Worm (Caenorhabditis elegans): ENCODE data around the gene inx-5.

The inx-5 gene

DNA sequence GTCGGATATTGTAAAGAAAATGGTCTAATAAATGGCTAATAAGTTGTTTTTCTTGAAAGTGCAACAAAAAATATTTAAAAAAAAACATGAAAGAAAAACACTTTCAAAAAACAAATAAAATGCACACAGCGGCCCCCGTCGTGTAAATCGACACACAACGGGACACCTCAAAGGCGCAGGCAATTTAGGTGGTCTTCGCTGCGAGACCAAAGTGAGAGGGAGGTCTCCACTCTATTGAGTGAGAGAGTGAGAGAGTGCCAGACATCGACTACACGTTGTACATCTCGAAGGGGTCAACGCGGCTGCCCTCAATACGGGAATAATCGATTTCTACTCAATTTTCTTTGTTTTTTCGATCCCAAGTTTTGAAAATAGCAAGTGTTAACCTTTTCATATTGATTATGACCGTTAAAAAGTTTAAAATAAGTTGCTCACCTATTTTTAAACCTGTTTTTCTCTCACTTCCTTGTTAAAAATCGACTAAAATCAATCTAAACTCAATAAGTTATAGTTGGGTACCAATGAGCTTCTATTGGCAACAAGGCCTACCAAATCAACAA lies 15.4 kb downstream of the inx-5 start, which contains the start of gene sec-16A.2:
TSS of gene sec-16A.2 (plus strand) at position 510 of the 560 bp plus-strand sequence.
- TF ChIP-seq snu-23 (GFP tag; optimal IDR thresholded peaks at IDR 0.05) (peak; percentile 73), nhr-47 (tag; optimal IDR thresholded peaks at IDR 0.05) (peak; percentile 57), nhr-20 (tag; optimal IDR thresholded peaks at IDR 0.05) (peak; percentile 68), fos-1 (tag; optimal IDR thresholded peaks at IDR 0.05) (peak; percentile 34), pax-3 (tag; optimal IDR thresholded peaks at IDR 0.05) (no peak), snpc-4 (tag; optimal IDR thresholded peaks at IDR 0.05) (no peak), efl-1 (optimal IDR thresholded peaks at IDR 0.05) (peak; percentile 42 to 71), efl-1 (GFP tag; optimal IDR thresholded peaks at IDR 0.05 in 1 of 2) (peak in 1 of 2 experiments; percentile 19), fkh-10 (GFP tag; optimal IDR thresholded peaks at IDR 0.05) (no peak), unc-30 (tag; optimal IDR thresholded peaks at IDR 0.05) (no peak), egl-27 (tag; optimal IDR thresholded peaks at IDR 0.05) (no peak), Y116A8C.19 (tag; optimal IDR thresholded peaks at IDR 0.05; ENCODE audit: borderline replicate concordance) (no peak), blmp-1 (tag; optimal IDR thresholded peaks at IDR 0.05) (peak; percentile 77), lir-3 (tag; optimal IDR thresholded peaks at IDR 0.05; ENCODE audit: poor library complexity) (no peak), C16A3.4 (tag; optimal IDR thresholded peaks at IDR 0.05) (peak; percentile 55), nhr-71 (tag; optimal IDR thresholded peaks at IDR 0.05) (peak; percentile 75), nhr-90 (tag; optimal IDR thresholded peaks at IDR 0.05; ENCODE audit: poor library complexity) (peak; percentile 32), unc-62 (GFP tag; optimal IDR thresholded peaks at IDR 0.05) (no peak), nhr-237 (tag; optimal IDR thresholded peaks at IDR 0.05) (no peak), nhr-84 (tag; optimal IDR thresholded peaks at IDR 0.05) (no peak), F16B12.6 (tag; optimal IDR thresholded peaks at IDR 0.05) (no peak), efl-3 (GFP tag; optimal IDR thresholded peaks at IDR 0.05) (no peak), lin-35 (GFP tag; optimal IDR thresholded peaks at IDR 0.05) (peak; percentile 52 to 75), nhr-76 (tag; optimal IDR thresholded peaks at IDR 0.05) (no peak), lin-15B (tag; optimal IDR thresholded peaks at IDR 0.05) (peak; percentile 48), elt-2 (tag; optimal IDR thresholded peaks at IDR 0.05) (no peak), mef-2 (tag; optimal IDR thresholded peaks at IDR 0.05) (no peak), nhr-12 (tag; optimal IDR thresholded peaks at IDR 0.05) (no peak), skn-1 (tag; optimal IDR thresholded peaks at IDR 0.05) (peak; percentile 27), unc-98 (GFP tag; IDR thresholded peaks at IDR 0.05) (no peak), zag-1 (tag; optimal IDR thresholded peaks at IDR 0.05) (no peak), unc-130 (tag; optimal IDR thresholded peaks at IDR 0.05) (peak; percentile 7), lin-13 (GFP tag; optimal IDR thresholded peaks at IDR 0.05) (peak; percentile 61), ceh-88 (GFP tag; IDR thresholded peaks at IDR 0.05) (no peak), ceh-63 (GFP tag; optimal IDR thresholded peaks at IDR 0.05) (no peak), tlp-1 (tag; optimal IDR thresholded peaks at IDR 0.05) (no peak), pqm-1 (tag; optimal IDR thresholded peaks at IDR 0.05) (no peak), ceh-8 (GFP tag; optimal IDR thresholded peaks at IDR 0.05) (no peak), mep-1 (tag; optimal IDR thresholded peaks at IDR 0.05) (peak; percentile 56), irx-1 (tag; optimal IDR thresholded peaks at IDR 0.05) (peak; percentile 11), grh-1 (GFP tag; IDR thresholded peaks at IDR 0.05) (no peak), xbp-1 (tag; optimal IDR thresholded peaks at IDR 0.05) (peak; percentile 66), vab-15 (tag; optimal IDR thresholded peaks at IDR 0.05) (peak; percentile 67), nhr-19 (GFP tag; conservative IDR thresholded peaks at IDR 0.05) (peak; percentile 47), dpl-1 (GFP tag; optimal IDR thresholded peaks at IDR 0.05) (peak in 2 of 3 experiments; percentile 48 to 51), ztf-11 (tag; optimal IDR thresholded peaks at IDR 0.05) (peak in 1 of 2 experiments; percentile 1), sup-37 (GFP tag; optimal IDR thresholded peaks at IDR 0.05) (no peak), mab-9 (GFP tag; IDR thresholded peaks at IDR 0.05) (no peak), isw-1 (GFP tag; IDR thresholded peaks at IDR 0.05) (peak; percentile 21), nhr-85 (tag) (peak; percentile 82), elt-3 (tag; optimal IDR thresholded peaks at IDR 0.05) (peak in 1 of 6 experiments; percentile 30), ceh-82 (tag; optimal IDR thresholded peaks at IDR 0.05) (peak; percentile 42 to 67 (median 49)), ces-1 (GFP tag; optimal IDR thresholded peaks at IDR 0.05) (no peak)

Data from whole organism, L1 larva.